Fruit fly (Drosophila melanogaster) whole organism, pupa: ENCODE data around the gene Trp1.

Experiments used
- CG10348 ChIP-seq: fragments of 200-800 bp; sonication (Bioruptor generic); IDR thresholded peaks from 2 replicates; pipeline ENCODE4 v1.3.6; 2022; ENCODE audit warnings: missing biosample characterization, missing genetic modification characterization
- CG15710 ChIP-seq: fragments of 200-800 bp; sonication (Bioruptor generic); optimal IDR thresholded peaks from 2 replicates; lab custom pipeline; 2018; ENCODE audit warnings: missing biosample characterization, mild to moderate bottlenecking, missing genetic modification characterization, moderate library complexity
- CG32121 ChIP-seq: fragments of 200-800 bp; sonication (Bioruptor generic); IDR thresholded peaks from 2 replicates; pipeline ENCODE4 v1.3.6; 2022; ENCODE audit warnings: missing biosample characterization, missing genetic modification characterization
- CG34367 ChIP-seq: fragments of 200-800 bp; sonication (Bioruptor generic); optimal IDR thresholded peaks from 2 replicates; lab custom pipeline; 2018; ENCODE audit warnings: missing biosample characterization, mild to moderate bottlenecking, missing genetic modification characterization
- CG4496 ChIP-seq: fragments of 200-800 bp; sonication (Bioruptor generic); IDR thresholded peaks from 3 replicates; pipeline ENCODE4 v1.3.6; 2022; ENCODE audit warnings: missing biosample characterization, missing genetic modification characterization
- CG8301 ChIP-seq: fragments of 200-800 bp; sonication (Bioruptor generic); optimal IDR thresholded peaks from 2 replicates; lab custom pipeline; 2018; ENCODE audit warnings: missing biosample characterization, mild to moderate bottlenecking, missing genetic modification characterization
- EcR ChIP-seq: fragments of 200-800 bp; sonication (Bioruptor generic); optimal IDR thresholded peaks from 3 replicates; lab custom pipeline; 2019; ENCODE audit warnings: missing biosample characterization, missing genetic modification characterization, mild to moderate bottlenecking, moderate library complexity, missing genetic modification reagents
- Ets98B ChIP-seq: fragments of 200-800 bp; sonication (Bioruptor generic); IDR thresholded peaks from 2 replicates; pipeline ENCODE4 v1.3.6; 2022; ENCODE audit warnings: missing biosample characterization, missing genetic modification characterization
- Pif1A ChIP-seq: fragments of 200-800 bp; sonication (Bioruptor generic); optimal IDR thresholded peaks from 3 replicates; lab custom pipeline; 2016; ENCODE audit warnings: missing biosample characterization, missing genetic modification characterization
- Pif1B ChIP-seq: fragments of 200-800 bp; sonication (Bioruptor generic); optimal IDR thresholded peaks from 3 replicates; lab custom pipeline; 2016; ENCODE audit warnings: missing biosample characterization, missing genetic modification characterization
- fd96Ca ChIP-seq: fragments of 200-800 bp; sonication (Bioruptor generic); IDR thresholded peaks from 3 replicates; pipeline ENCODE4 v1.3.6; 2022; ENCODE audit warnings: missing biosample characterization, missing genetic modification characterization
- gl ChIP-seq: fragments of 200-800 bp; sonication (Bioruptor generic); optimal IDR thresholded peaks from 2 replicates; lab custom pipeline; 2018; ENCODE audit warnings: missing biosample characterization, mild to moderate bottlenecking, missing genetic modification characterization
- rn ChIP-seq: fragments of 200-800 bp; sonication (Bioruptor generic); IDR thresholded peaks from 2 replicates; pipeline ENCODE4 v1.3.6; 2022; ENCODE audit warnings: missing biosample characterization, missing genetic modification characterization

- TF ChIP-seq CG34367 (tag; lab: Kevin White, UChicago), result no peak
- no peak for TF ChIP-seq EcR (GFP tag; lab: Kevin White, UChicago)
- no peak for TF ChIP-seq fd96Ca (GFP tag; lab: Robert Waterston, UW)
- no peak for TF ChIP-seq CG10348 (GFP tag; lab: Robert Waterston, UW)
- no peak for TF ChIP-seq Pif1B (GFP tag; lab: Kevin White, UChicago)
- TF ChIP-seq CG8301 (tag; lab: Kevin White, UChicago), result no peak
- no peak for TF ChIP-seq Ets98B (GFP tag; lab: Robert Waterston, UW)
- TF ChIP-seq CG32121 (GFP tag; lab: Robert Waterston, UW), result no peak
- no peak for TF ChIP-seq CG15710 (tag; lab: Kevin White, UChicago)
- TF ChIP-seq Pif1A (GFP tag; lab: Kevin White, UChicago), result no peak
- no peak for TF ChIP-seq rn (GFP tag; lab: Robert Waterston, UW)
- TF ChIP-seq CG4496, result no peak
- no peak for TF ChIP-seq gl (tag; lab: Kevin White, UChicago)
Observed at dm6 chr2L:9996553-9996952, 12.6 kb upstream of the Trp1 start.
